Worm (Caenorhabditis elegans) whole organism, young adult: Measurements from ENCODE around the gene F41E6.12.

Experiments
- B0035.1 ChIP-seq: sonication (generic microtip); optimal IDR thresholded peaks from 2 replicates; lab custom pipeline; 2016; ENCODE audit warnings: missing genetic modification characterization, mild to moderate bottlenecking, missing compliant biosample characterization, missing genotype, missing genetic modification reagents
- B0336.3 ChIP-seq: fragments of 200-800 bp; sonication (Bioruptor generic); IDR thresholded peaks from 2 replicates; pipeline ENCODE4 v1.3.6; 2022; ENCODE audit warnings: missing genetic modification characterization, missing compliant biosample characterization
- F37B4.10 ChIP-seq: fragments of 200-800 bp; sonication (Bioruptor generic); IDR thresholded peaks from 2 replicates; pipeline ENCODE4 v1.3.6; 2022; ENCODE audit warnings: missing genetic modification characterization, missing compliant biosample characterization
- F49E8.2 ChIP-seq: sonication (generic microtip); optimal IDR thresholded peaks from 3 replicates; lab custom pipeline; 2017; ENCODE audit warnings: missing genetic modification characterization, mild to moderate bottlenecking, missing compliant biosample characterization, antibody characterized with exemption, moderate library complexity; ENCODE audit not compliant: insufficient read depth
- F52B5.7 ChIP-seq: sonication (generic microtip); optimal IDR thresholded peaks from 2 replicates; lab custom pipeline; 2016; ENCODE audit warnings: mild to moderate bottlenecking, missing genetic modification characterization, missing compliant biosample characterization
- F57A8.1 ChIP-seq: fragments of 200-800 bp; sonication (Bioruptor generic); optimal IDR thresholded peaks from 2 replicates; lab custom pipeline; 2018; ENCODE audit warnings: mild to moderate bottlenecking, missing genetic modification characterization, moderate library complexity, missing compliant biosample characterization
- T07F8.4 ChIP-seq: sonication (generic microtip); optimal IDR thresholded peaks from 2 replicates; lab custom pipeline; 2016; ENCODE audit warnings: mild to moderate bottlenecking, missing genetic modification characterization, moderate library complexity, missing compliant biosample characterization
- T26A5.8 ChIP-seq: sonication (generic microtip); optimal IDR thresholded peaks from 2 replicates; lab custom pipeline; 2016; ENCODE audit warnings: missing genetic modification characterization, missing compliant biosample characterization
- Y56A3A.18 ChIP-seq: fragments of 200-800 bp; sonication (Bioruptor generic); IDR thresholded peaks from 2 replicates; pipeline ENCODE4 v1.3.6; 2022; ENCODE audit warnings: missing genetic modification reagents, missing genetic modification characterization, missing compliant biosample characterization
- Y67H2A.10 ChIP-seq: fragments of 200-800 bp; sonication (Bioruptor generic); conservative IDR thresholded peaks from 2 replicates; pipeline ENCODE4 v1.3.6; 2022; ENCODE audit warnings: missing genetic modification reagents, missing genetic modification characterization, missing compliant biosample characterization
- Y79H2A.3 ChIP-seq: fragments of 200-800 bp; sonication (Bioruptor generic); conservative IDR thresholded peaks from 2 replicates; pipeline ENCODE4 v1.3.6; 2022; ENCODE audit warnings: missing genetic modification reagents, missing genetic modification characterization, missing compliant biosample characterization
- akir-1 ChIP-seq: fragments of 200-800 bp; sonication (Bioruptor generic); optimal IDR thresholded peaks from 2 replicates; lab custom pipeline; 2018; ENCODE audit warnings: mild to moderate bottlenecking, missing genetic modification characterization, moderate library complexity, missing compliant biosample characterization
- atf-7 ChIP-seq: sonication (generic microtip); optimal IDR thresholded peaks from 2 replicates; lab custom pipeline; 2017; ENCODE audit warnings: mild to moderate bottlenecking, missing genetic modification characterization, missing compliant biosample characterization
- ceh-40 ChIP-seq: fragments of 200-800 bp; sonication (Bioruptor generic); IDR thresholded peaks from 2 replicates; pipeline ENCODE4 v1.3.6; 2022; ENCODE audit warnings: missing genetic modification characterization, missing compliant biosample characterization
- dox-1 ChIP-seq: fragments of 200-800 bp; sonication (Bioruptor generic); IDR thresholded peaks from 2 replicates; pipeline ENCODE4 v1.3.6; 2022; ENCODE audit warnings: missing genetic modification reagents, missing genetic modification characterization, missing compliant biosample characterization
- efl-1 ChIP-seq: fragments of 150-350 bp; optimal IDR thresholded peaks from 2 replicates; lab custom pipeline; 2014; ENCODE audit warnings: missing biosample characterization, missing genetic modification reagents, missing genetic modification characterization
- egrh-3 ChIP-seq: fragments of 200-800 bp; sonication (Bioruptor generic); IDR thresholded peaks from 2 replicates; pipeline ENCODE4 v1.3.6; 2022; ENCODE audit warnings: missing genetic modification reagents, missing genetic modification characterization, missing compliant biosample characterization
- hmg-20 ChIP-seq: fragments of 200-800 bp; sonication (Bioruptor generic); IDR thresholded peaks from 2 replicates; pipeline ENCODE4 v1.3.6; 2022; ENCODE audit warnings: missing genetic modification reagents, missing genetic modification characterization, missing compliant biosample characterization
- lag-1 ChIP-seq: fragments of 200-800 bp; sonication (Bioruptor generic); IDR thresholded peaks from 2 replicates; pipeline ENCODE4 v1.3.6; 2022; ENCODE audit warnings: missing genetic modification reagents, missing genetic modification characterization, missing compliant biosample characterization
- let-607 ChIP-seq, 2 experiments: fragments of 200-800 bp in 1 of 2; sonication (Bioruptor generic) in 1 of 2; sonication (generic microtip) in 1 of 2; optimal IDR thresholded peaks; 2 replicates each; lab custom pipeline; 2016 to 2018; ENCODE audit warnings: mild to moderate bottlenecking in 2 of 2, missing compliant biosample characterization in 2 of 2, missing genetic modification characterization in 2 of 2, moderate library complexity in 2 of 2, missing genotype in 1 of 2
- lin-35 ChIP-seq, 3 experiments: fragments of 150-350 bp in 2 of 3; sonication (generic microtip) in 1 of 3; optimal IDR thresholded peaks; 2 replicates each; lab custom pipeline; 2014 to 2018; ENCODE audit warnings: missing biosample characterization in 3 of 3, missing genetic modification characterization in 3 of 3, missing genetic modification reagents in 3 of 3
- mes-4 ChIP-seq: sonication (generic microtip); optimal IDR thresholded peaks from 2 replicates; lab custom pipeline; 2016; ENCODE audit warnings: missing genotype, missing genetic modification characterization, missing compliant biosample characterization
- nfya-1 ChIP-seq: sonication (generic microtip); optimal IDR thresholded peaks from 2 replicates; lab custom pipeline; 2017; ENCODE audit warnings: antibody characterized with exemption, missing compliant biosample characterization, missing genetic modification characterization, borderline replicate concordance; ENCODE audit not compliant: insufficient read depth
- nhr-179 ChIP-seq: sonication (generic microtip); optimal IDR thresholded peaks from 2 replicates; lab custom pipeline; 2016; ENCODE audit warnings: mild to moderate bottlenecking, missing genetic modification characterization, missing compliant biosample characterization
- nhr-80 ChIP-seq: sonication (generic microtip); optimal IDR thresholded peaks from 2 replicates; lab custom pipeline; 2016; ENCODE audit warnings: missing genetic modification characterization, missing compliant biosample characterization
- pbrm-1 ChIP-seq: fragments of 200-800 bp; sonication (Bioruptor generic); IDR thresholded peaks from 2 replicates; pipeline ENCODE4 v1.3.6; 2022; ENCODE audit warnings: missing genetic modification reagents, missing genetic modification characterization, missing compliant biosample characterization
- pha-4 ChIP-seq: fragments of 150-350 bp; sonication (generic microtip); optimal IDR thresholded peaks from 2 replicates; lab custom pipeline; 2014; ENCODE audit warnings: missing biosample characterization, missing genetic modification reagents, missing genetic modification characterization
- rec-8 ChIP-seq, 2 experiments: sonication (generic microtip); optimal IDR thresholded peaks; 2 replicates each; lab custom pipeline; 2016; ENCODE audit warnings: mild to moderate bottlenecking in 2 of 2, missing genetic modification characterization in 2 of 2, missing genetic modification reagents in 2 of 2, missing genotype in 2 of 2, missing biosample characterization in 1 of 2, missing compliant biosample characterization in 1 of 2, moderate library complexity in 1 of 2
- sea-2 ChIP-seq: fragments of 200-800 bp; sonication (Bioruptor generic); IDR thresholded peaks from 2 replicates; pipeline ENCODE4 v1.3.6; 2022; ENCODE audit warnings: missing genetic modification characterization, missing compliant biosample characterization
- snpc-1.3 ChIP-seq: sonication (generic microtip); optimal IDR thresholded peaks from 2 replicates; lab custom pipeline; 2017; ENCODE audit warnings: missing genetic modification characterization, mild to moderate bottlenecking, missing compliant biosample characterization, antibody characterized with exemption, moderate library complexity, missing genotype, missing genetic modification reagents; ENCODE audit not compliant: insufficient read depth
- snpc-4 ChIP-seq, 5 experiments: fragments of 150-350 bp in 1 of 5; sonication (generic microtip) in 4 of 5; optimal IDR thresholded peaks; 2 replicates each; lab custom pipeline; 2014 to 2018; ENCODE audit warnings: missing genetic modification characterization in 5 of 5, missing biosample characterization in 3 of 5, antibody characterized with exemption in 2 of 5, mild to moderate bottlenecking in 2 of 5, missing compliant biosample characterization in 2 of 5, missing genotype in 2 of 5, moderate library complexity in 2 of 5, missing genetic modification reagents in 1 of 5
- tbp1 ChIP-seq: fragments of 200-800 bp; sonication (Bioruptor generic); optimal IDR thresholded peaks from 2 replicates; lab custom pipeline; 2018; ENCODE audit warnings: mild to moderate bottlenecking, missing genetic modification characterization, missing compliant biosample characterization
- tlf-1 ChIP-seq: fragments of 200-800 bp; sonication (Bioruptor generic); optimal IDR thresholded peaks from 2 replicates; lab custom pipeline; 2018; ENCODE audit warnings: mild to moderate bottlenecking, missing genetic modification characterization, missing compliant biosample characterization
- zfh-2 ChIP-seq: fragments of 200-800 bp; sonication (Bioruptor generic); conservative IDR thresholded peaks from 2 replicates; pipeline ENCODE4 v1.3.6; 2022; ENCODE audit warnings: missing genetic modification reagents, missing genetic modification characterization, missing compliant biosample characterization
- ztf-25 ChIP-seq: fragments of 200-800 bp; sonication (Bioruptor generic); IDR thresholded peaks from 2 replicates; pipeline ENCODE4 v1.3.6; 2022; ENCODE audit warnings: missing genetic modification reagents, missing genetic modification characterization, missing compliant biosample characterization
- ztf-3 ChIP-seq: fragments of 200-800 bp; sonication (Bioruptor generic); optimal IDR thresholded peaks from 2 replicates; lab custom pipeline; 2018; ENCODE audit warnings: mild to moderate bottlenecking, missing genetic modification characterization, missing compliant biosample characterization

F41E6.12 gene

DNA sequence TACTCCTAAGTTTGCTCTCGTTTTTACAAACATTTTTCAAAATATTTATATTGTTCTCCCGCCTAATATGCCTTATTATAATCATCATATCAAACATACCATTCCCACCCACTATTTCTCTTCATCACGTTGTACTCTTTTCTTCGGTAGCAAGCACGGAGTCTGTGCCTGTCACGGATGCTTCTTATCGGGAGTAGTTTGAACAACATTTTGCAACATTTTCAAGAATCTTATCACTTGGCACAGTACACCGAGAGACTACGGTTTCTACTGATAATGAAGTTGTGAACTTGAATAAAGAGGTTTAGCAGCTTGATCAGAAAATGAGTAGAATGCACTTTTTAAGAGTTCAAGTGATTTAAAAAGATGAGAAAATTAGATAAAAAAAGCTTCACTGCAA, 19.3 kb upstream of the F41E6.12 start:
- TF ChIP-seq dox-1 (GFP tag; lab: Robert Waterston, UW) (peak; percentile 17; the same call in 1 of the 2 replicates), nhr-80 (tag; lab: Kevin White, UChicago) (peak; percentile 93), F52B5.7 (tag; lab: Kevin White, UChicago) (no peak), Y67H2A.10 (GFP tag; lab: Robert Waterston, UW) (no peak)

DNA sequence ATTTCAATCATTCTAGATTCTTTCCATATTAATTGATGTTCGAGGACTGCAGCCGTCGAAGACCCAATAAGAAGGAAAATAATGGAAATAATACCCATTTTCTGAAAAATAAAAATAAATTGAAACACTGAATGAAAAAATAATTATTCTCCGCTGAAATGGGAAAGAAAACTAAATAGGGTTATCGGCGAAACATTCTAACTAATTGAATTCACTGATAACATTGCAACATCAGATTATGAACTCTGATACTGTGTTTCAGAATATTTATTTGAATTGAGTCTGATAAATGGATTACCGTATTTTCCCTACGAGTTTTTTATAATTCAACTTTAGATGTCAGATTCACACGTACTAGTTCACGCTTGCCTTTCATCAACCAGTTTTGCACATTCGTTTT, 14.2 kb upstream of the F41E6.12 start, which contains the start of gene asp-13:
TSS of gene asp-13 (minus strand) at position 101 of the 400 bp plus-strand sequence.
- peak; percentile 12 for TF ChIP-seq nhr-80 (tag; lab: Kevin White, UChicago)
- TF ChIP-seq lin-35 (GFP tag; optimal IDR thresholded peaks at IDR 0.05; lab: Kevin White, UChicago), result no peak

ce11 chrV:8641266-8641665, 12.3 kb upstream of the F41E6.12 start, which contains the start of gene F28A12.3:
F28A12.3 (minus strand) TSS chrV:8641366.
- no peak for TF ChIP-seq pha-4 (tag; lab: Kevin White, UChicago)
- no peak for TF ChIP-seq hmg-20 (GFP tag; lab: Robert Waterston, UW)
- TF ChIP-seq nhr-179, result no peak
- TF ChIP-seq T07F8.4 (tag; lab: Kevin White, UChicago), result no peak
- TF ChIP-seq snpc-4 (GFP tag; optimal IDR thresholded peaks at IDR 0.05; lab: Kevin White, UChicago), result no peak
- TF ChIP-seq snpc-4 (tag; optimal IDR thresholded peaks at IDR 0.05; lab: Kevin White, UChicago), result no peak
- TF ChIP-seq sea-2 (GFP tag; lab: Robert Waterston, UW), result no peak
- TF ChIP-seq Y79H2A.3 (GFP tag; lab: Robert Waterston, UW), result no peak

- TF ChIP-seq tlf-1 (GFP tag; lab: Kevin White, UChicago), result no peak
- TF ChIP-seq egrh-3 (GFP tag; lab: Robert Waterston, UW), result no peak
- TF ChIP-seq atf-7 (tag; lab: Kevin White, UChicago), result no peak
- no peak for TF ChIP-seq pbrm-1 (GFP tag; lab: Robert Waterston, UW)
- TF ChIP-seq akir-1 (GFP tag; lab: Kevin White, UChicago), result no peak
- no peak for TF ChIP-seq zfh-2 (GFP tag; lab: Robert Waterston, UW)
- no peak for TF ChIP-seq mes-4 (tag; lab: Kevin White, UChicago)
- TF ChIP-seq rec-8 (tag; optimal IDR thresholded peaks at IDR 0.05; lab: Kevin White, UChicago), result no peak
- TF ChIP-seq ztf-3 (GFP tag; lab: Kevin White, UChicago), result no peak
- TF ChIP-seq F57A8.1 (GFP tag; lab: Kevin White, UChicago), result no peak
- no peak for TF ChIP-seq F37B4.10 (GFP tag; lab: Robert Waterston, UW)
- TF ChIP-seq ceh-40 (GFP tag; lab: Robert Waterston, UW), result no peak
Measured at ce11 chrV:8637666-8638271, 8.8 kb upstream of the F41E6.12 start, which contains the start of the genes F28A12.10 and acd-4. F28A12.10 (minus strand) TSS chrV:8637766. acd-4 (plus strand) TSS chrV:8638221.

- TF ChIP-seq B0035.1, result no peak
- TF ChIP-seq atf-7 (tag; lab: Kevin White, UChicago), result no peak
- TF ChIP-seq tbp1 (GFP tag; lab: Kevin White, UChicago), result no peak
- no peak for TF ChIP-seq F49E8.2 (tag; lab: Kevin White, UChicago)
- no peak for TF ChIP-seq let-607 (tag; optimal IDR thresholded peaks at IDR 0.05; lab: Kevin White, UChicago)
- no peak for TF ChIP-seq B0336.3 (GFP tag; lab: Robert Waterston, UW)
- TF ChIP-seq T26A5.8 (tag; lab: Kevin White, UChicago), result no peak
- no peak for TF ChIP-seq efl-1 (GFP tag; lab: Kevin White, UChicago)
- TF ChIP-seq nfya-1 (tag; lab: Kevin White, UChicago), result no peak
- TF ChIP-seq ztf-25 (GFP tag; lab: Robert Waterston, UW), result no peak
- TF ChIP-seq Y56A3A.18 (GFP tag; lab: Robert Waterston, UW), result no peak
- no peak for TF ChIP-seq lag-1 (GFP tag; lab: Robert Waterston, UW)
- TF ChIP-seq snpc-1.3, result no peak
Measured at ce11 chrV:8636907-8637306, 8.0 kb upstream of the F41E6.12 start, which contains the start of gene grl-12. grl-12 (minus strand) TSS chrV:8637007.
